4 worm cellular contexts compared by ENCODE assay signal in the genomic region with DNA sequence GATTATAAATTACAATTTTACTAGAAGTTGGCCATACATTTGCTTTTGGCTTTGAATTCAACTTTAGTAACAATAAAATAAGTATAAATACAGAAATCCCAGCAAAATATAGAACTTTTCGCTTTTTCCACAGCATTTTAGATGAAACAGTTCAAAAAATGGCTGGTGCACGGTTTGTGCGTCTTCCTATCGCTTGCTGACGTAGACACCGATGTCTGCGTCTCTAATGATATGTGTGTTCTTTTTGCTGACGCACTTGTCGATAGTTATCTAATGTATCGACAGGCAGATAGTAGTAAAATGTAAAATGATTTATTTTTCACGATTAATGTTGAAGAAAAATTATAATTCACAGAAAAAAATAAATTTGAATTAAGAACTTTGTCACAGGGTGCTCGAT.
TF ChIP-seq lines count a peak whose summit lies in the region.

A gene (minus strand): TSS at position 203 of the 400 bp plus-strand sequence.

TF ChIP-seq in whole organism, L2 larva, 48 proteins besides CTCF, POLR2A, EP300 and RAD21 (continued from another document):
- no peak for TF ChIP-seq elt-1 (tag; optimal IDR thresholded peaks at IDR 0.05; lab: Kevin White, UChicago)
- TF ChIP-seq ztf-11 (tag; optimal IDR thresholded peaks at IDR 0.05; lab: Kevin White, UChicago), result no peak
- peak; percentile 86 for TF ChIP-seq egl-27 (tag; optimal IDR thresholded peaks at IDR 0.05; lab: Kevin White, UChicago)
- peak; percentile 94 for TF ChIP-seq unc-55 (GFP tag; optimal IDR thresholded peaks at IDR 0.05; lab: Kevin White, UChicago)
- TF ChIP-seq F13H6.1 (tag; optimal IDR thresholded peaks at IDR 0.05; lab: Kevin White, UChicago), result peak; percentile 93
- peak; percentile 92 for TF ChIP-seq nhr-6 (tag; optimal IDR thresholded peaks at IDR 0.05; lab: Kevin White, UChicago)
- TF ChIP-seq nhr-77 (tag; optimal IDR thresholded peaks at IDR 0.05; lab: Kevin White, UChicago), result peak; percentile 75
- no peak for TF ChIP-seq ceh-82 (tag; optimal IDR thresholded peaks at IDR 0.05; lab: Kevin White, UChicago)
- peak; percentile 10 for TF ChIP-seq lin-39 (tag; optimal IDR thresholded peaks at IDR 0.05; lab: Kevin White, UChicago)
- peak; percentile 91 for TF ChIP-seq mab-5 (tag; optimal IDR thresholded peaks at IDR 0.05; lab: Kevin White, UChicago)
- peak; percentile 79 to 94 for TF ChIP-seq lsy-2 (tag; optimal IDR thresholded peaks at IDR 0.05; lab: Kevin White, UChicago)
- no peak for TF ChIP-seq mbf-1 (tag; optimal IDR thresholded peaks at IDR 0.05; lab: Kevin White, UChicago)
- peak; percentile 15 for TF ChIP-seq ama-1 (optimal IDR thresholded peaks at IDR 0.05; lab: Kevin White, UChicago)
- peak; percentile 34 for TF ChIP-seq R02D3.7 (tag; optimal IDR thresholded peaks at IDR 0.05; lab: Kevin White, UChicago)
- TF ChIP-seq nhr-12 (tag; optimal IDR thresholded peaks at IDR 0.05; lab: Kevin White, UChicago), result peak; percentile 6
- peak; percentile 76 for TF ChIP-seq ztf-4 (tag; optimal IDR thresholded peaks at IDR 0.05; lab: Kevin White, UChicago)
- TF ChIP-seq sem-4 (tag; optimal IDR thresholded peaks at IDR 0.05; lab: Kevin White, UChicago), result peak; percentile 80
- no peak for TF ChIP-seq elt-3 (tag; optimal IDR thresholded peaks at IDR 0.05; lab: Kevin White, UChicago)
- TF ChIP-seq fos-1 (tag; optimal IDR thresholded peaks at IDR 0.05; lab: Kevin White, UChicago), result peak; percentile 77
- TF ChIP-seq snpc-4 (tag; optimal IDR thresholded peaks at IDR 0.05; lab: Kevin White, UChicago), result peak; percentile 37
- no peak for TF ChIP-seq aly-2 (tag; optimal IDR thresholded peaks at IDR 0.05; lab: Kevin White, UChicago)
- TF ChIP-seq ztf-1 (GFP tag; conservative IDR thresholded peaks at IDR 0.05; lab: Robert Waterston, UW), result no peak
- peak; percentile 3 for TF ChIP-seq unc-62 (GFP tag; optimal IDR thresholded peaks at IDR 0.05; lab: Kevin White, UChicago)
- peak; percentile 92 for TF ChIP-seq nhr-21 (tag; optimal IDR thresholded peaks at IDR 0.05; lab: Kevin White, UChicago)
- no peak for TF ChIP-seq peb-1 (tag; optimal IDR thresholded peaks at IDR 0.05; lab: Kevin White, UChicago)

TF ChIP-seq in whole organism, L4 larva, 104 proteins besides CTCF, POLR2A, EP300 and RAD21 (continued from another document and continues in another):
- TF ChIP-seq ceh-62 (tag; optimal IDR thresholded peaks at IDR 0.05; lab: Kevin White, UChicago) (no peak), nhr-77 (tag; optimal IDR thresholded peaks at IDR 0.05; lab: Kevin White, UChicago) (peak; percentile 81), mxl-2 (GFP tag; conservative IDR thresholded peaks at IDR 0.05; lab: Robert Waterston, UW) (no peak), mdl-1 (tag; optimal IDR thresholded peaks at IDR 0.05; lab: Kevin White, UChicago) (peak in 1 of 2 experiments; percentile 38), saeg-2 (GFP tag; IDR thresholded peaks at IDR 0.05; lab: Robert Waterston, UW) (peak; percentile 70), T20F7.1 (GFP tag; optimal IDR thresholded peaks at IDR 0.05; lab: Kevin White, UChicago) (peak; percentile 74), madf-5 (GFP tag; IDR thresholded peaks at IDR 0.05; lab: Robert Waterston, UW) (no peak), nhr-11 (tag; optimal IDR thresholded peaks at IDR 0.05; lab: Kevin White, UChicago) (peak; percentile 74), dmd-9 (GFP tag; IDR thresholded peaks at IDR 0.05; lab: Robert Waterston, UW) (no peak), gei-8 (GFP tag; optimal IDR thresholded peaks at IDR 0.05; lab: Kevin White, UChicago) (no peak), nhr-41 (GFP tag; IDR thresholded peaks at IDR 0.05; lab: Robert Waterston, UW) (no peak), nhr-42 (GFP tag; IDR thresholded peaks at IDR 0.05; lab: Robert Waterston, UW) (peak; percentile 80), ztf-7 (tag; optimal IDR thresholded peaks at IDR 0.05; lab: Kevin White, UChicago) (peak; percentile 79), dmd-8 (GFP tag; IDR thresholded peaks at IDR 0.05; lab: Robert Waterston, UW) (no peak), lin-39 (tag; optimal IDR thresholded peaks at IDR 0.05; lab: Kevin White, UChicago) (no peak), lsy-2 (tag; optimal IDR thresholded peaks at IDR 0.05; lab: Kevin White, UChicago) (peak in 1 of 2 experiments; percentile 92), ama-1 (optimal IDR thresholded peaks at IDR 0.05; lab: Kevin White, UChicago) (no peak), Y48G9A.11 (GFP tag; IDR thresholded peaks at IDR 0.05; lab: Robert Waterston, UW) (no peak), duxl-1 (tag; optimal IDR thresholded peaks at IDR 0.05; lab: Kevin White, UChicago; ENCODE audit: poor library complexity) (peak; percentile 91), daf-8 (GFP tag; IDR thresholded peaks at IDR 0.05; lab: Robert Waterston, UW) (no peak), snpc-1.2 (GFP tag; IDR thresholded peaks at IDR 0.05; lab: Robert Waterston, UW) (no peak), ceh-20 (GFP tag; IDR thresholded peaks at IDR 0.05; lab: Robert Waterston, UW) (peak; percentile 86), hlh-11 (tag; optimal IDR thresholded peaks at IDR 0.05; lab: Kevin White, UChicago) (peak; percentile 89), nhr-102 (tag; optimal IDR thresholded peaks at IDR 0.05; lab: Kevin White, UChicago) (peak; percentile 93), ztf-11 (tag; optimal IDR thresholded peaks at IDR 0.05; lab: Kevin White, UChicago) (no peak), aly-2 (tag; optimal IDR thresholded peaks at IDR 0.05; lab: Kevin White, UChicago) (no peak), nhr-237 (tag; optimal IDR thresholded peaks at IDR 0.05; lab: Kevin White, UChicago) (no peak), hlh-30 (tag; optimal IDR thresholded peaks at IDR 0.05; lab: Kevin White, UChicago; ENCODE audit: insufficient read depth) (peak; percentile 76), ceh-32 (tag; optimal IDR thresholded peaks at IDR 0.05; lab: Kevin White, UChicago; ENCODE audit: poor library complexity) (peak; percentile 43), madf-9 (GFP tag; conservative IDR thresholded peaks at IDR 0.05; lab: Robert Waterston, UW) (no peak), zfp-3 (GFP tag; conservative IDR thresholded peaks at IDR 0.05; lab: Robert Waterston, UW) (peak; percentile 66; the same call in 1 of the 2 replicates), nhr-111 (GFP tag; optimal IDR thresholded peaks at IDR 0.05; lab: Kevin White, UChicago) (no peak), pha-4 (GFP tag; IDR thresholded peaks at IDR 0.05; lab: Robert Waterston, UW) (no peak), pha-4 (tag; optimal IDR thresholded peaks at IDR 0.05; lab: Kevin White, UChicago) (no peak), attf-4 (tag; optimal IDR thresholded peaks at IDR 0.05; lab: Kevin White, UChicago) (no peak)

TF ChIP-seq in whole organism, late embryonic, 69 proteins besides CTCF, POLR2A, EP300 and RAD21 (continued from another document):
- no peak for TF ChIP-seq ceh-34 (tag; optimal IDR thresholded peaks at IDR 0.05; lab: Kevin White, UChicago)
- TF ChIP-seq pqm-1 (tag; optimal IDR thresholded peaks at IDR 0.05; lab: Kevin White, UChicago), result no peak
- no peak for TF ChIP-seq syd-9 (tag; optimal IDR thresholded peaks at IDR 0.05; lab: Kevin White, UChicago)
- no peak for TF ChIP-seq zip-5 (tag; optimal IDR thresholded peaks at IDR 0.05; lab: Kevin White, UChicago)
- no peak for TF ChIP-seq Y22D7AL.16 (tag; optimal IDR thresholded peaks at IDR 0.05; lab: Kevin White, UChicago)
- TF ChIP-seq hlh-30 (tag; optimal IDR thresholded peaks at IDR 0.05; lab: Kevin White, UChicago; ENCODE audit: insufficient read depth), result peak; percentile 28
- TF ChIP-seq dmd-4 (tag; optimal IDR thresholded peaks at IDR 0.05; lab: Kevin White, UChicago; ENCODE audit: borderline replicate concordance), result no peak
- TF ChIP-seq tbx-2 (tag; optimal IDR thresholded peaks at IDR 0.05; lab: Kevin White, UChicago), result no peak
- no peak for TF ChIP-seq rnt-1 (tag; optimal IDR thresholded peaks at IDR 0.05; lab: Kevin White, UChicago)
- peak; percentile 21 for TF ChIP-seq ceh-14 (tag; optimal IDR thresholded peaks at IDR 0.05; lab: Kevin White, UChicago)

TF ChIP-seq in whole organism, mixed stage, embryonic, 35 proteins besides CTCF, POLR2A, EP300 and RAD21 (continued from another document):
- TF ChIP-seq pha-4 (tag; optimal IDR thresholded peaks at IDR 0.05; lab: Kevin White, UChicago), result peak; percentile 59
- peak; percentile 14 for TF ChIP-seq blmp-1 (tag; optimal IDR thresholded peaks at IDR 0.05; lab: Kevin White, UChicago)
- TF ChIP-seq mep-1 (tag; optimal IDR thresholded peaks at IDR 0.05; lab: Kevin White, UChicago), result peak; percentile 89
- TF ChIP-seq nhr-2 (tag; optimal IDR thresholded peaks at IDR 0.05; lab: Kevin White, UChicago), result peak; percentile 55
- no peak for TF ChIP-seq ham-2 (GFP tag; optimal IDR thresholded peaks at IDR 0.05; lab: Kevin White, UChicago)
- no peak for TF ChIP-seq unc-39 (tag; optimal IDR thresholded peaks at IDR 0.05; lab: Kevin White, UChicago)
- peak; percentile 52 for TF ChIP-seq ces-1 (GFP tag; optimal IDR thresholded peaks at IDR 0.05; lab: Kevin White, UChicago)
- peak; percentile 59 for TF ChIP-seq ceh-39 (tag; optimal IDR thresholded peaks at IDR 0.05; lab: Kevin White, UChicago)
